Worm (Caenorhabditis elegans) whole organism, young adult: Measurements from ENCODE around the gene R04D3.2.

Source experiments
- B0261.1 ChIP-seq: sonication (generic microtip); optimal IDR thresholded peaks from 2 replicates; lab custom pipeline; 2016; ENCODE audit warnings: mild to moderate bottlenecking, missing genetic modification characterization, moderate library complexity, missing compliant biosample characterization
- F57C9.4 ChIP-seq: sonication (generic microtip); optimal IDR thresholded peaks from 2 replicates; lab custom pipeline; 2017; ENCODE audit warnings: mild to moderate bottlenecking, missing genetic modification characterization, missing compliant biosample characterization
- cebp-2 ChIP-seq: fragments of 200-800 bp; sonication (Bioruptor generic); IDR thresholded peaks from 2 replicates; pipeline ENCODE4 v1.3.6; 2022; ENCODE audit warnings: missing genetic modification characterization, missing compliant biosample characterization
- ceh-79 ChIP-seq: sonication (generic microtip); optimal IDR thresholded peaks from 2 replicates; lab custom pipeline; 2017; ENCODE audit warnings: mild to moderate bottlenecking, missing genetic modification characterization, missing compliant biosample characterization
- chd-7 ChIP-seq: sonication (generic microtip); optimal IDR thresholded peaks from 2 replicates; lab custom pipeline; 2016; ENCODE audit warnings: mild to moderate bottlenecking, missing genetic modification characterization, moderate library complexity, missing compliant biosample characterization
- egl-44 ChIP-seq: fragments of 200-800 bp; sonication (Bioruptor generic); IDR thresholded peaks from 2 replicates; pipeline ENCODE4 v1.3.6; 2022; ENCODE audit warnings: missing genetic modification reagents, missing genetic modification characterization, missing compliant biosample characterization
- egrh-3 ChIP-seq: fragments of 200-800 bp; sonication (Bioruptor generic); IDR thresholded peaks from 2 replicates; pipeline ENCODE4 v1.3.6; 2022; ENCODE audit warnings: missing genetic modification reagents, missing genetic modification characterization, missing compliant biosample characterization
- hmg-1.2 ChIP-seq: fragments of 200-800 bp; sonication (Bioruptor generic); IDR thresholded peaks from 2 replicates; pipeline ENCODE4 v1.3.6; 2022; ENCODE audit warnings: missing genetic modification reagents, missing genetic modification characterization, missing compliant biosample characterization
- hmg-20 ChIP-seq: fragments of 200-800 bp; sonication (Bioruptor generic); IDR thresholded peaks from 2 replicates; pipeline ENCODE4 v1.3.6; 2022; ENCODE audit warnings: missing genetic modification reagents, missing genetic modification characterization, missing compliant biosample characterization
- lsy-27 ChIP-seq: sonication (generic microtip); optimal IDR thresholded peaks from 2 replicates; lab custom pipeline; 2017; ENCODE audit warnings: missing genetic modification characterization, mild to moderate bottlenecking, missing compliant biosample characterization, antibody characterized with exemption, missing genotype, borderline replicate concordance; ENCODE audit not compliant: insufficient read depth
- nhr-179 ChIP-seq: sonication (generic microtip); optimal IDR thresholded peaks from 2 replicates; lab custom pipeline; 2016; ENCODE audit warnings: mild to moderate bottlenecking, missing genetic modification characterization, missing compliant biosample characterization
- snpc-4 ChIP-seq, 5 experiments: fragments of 150-350 bp in 1 of 5; sonication (generic microtip) in 4 of 5; optimal IDR thresholded peaks; 2 replicates each; lab custom pipeline; 2014 to 2018; ENCODE audit warnings: missing genetic modification characterization in 5 of 5, missing biosample characterization in 3 of 5, antibody characterized with exemption in 2 of 5, mild to moderate bottlenecking in 2 of 5, missing compliant biosample characterization in 2 of 5, missing genotype in 2 of 5, moderate library complexity in 2 of 5, missing genetic modification reagents in 1 of 5
- tbx-9 ChIP-seq: sonication (generic microtip); optimal IDR thresholded peaks from 2 replicates; lab custom pipeline; 2016; ENCODE audit warnings: borderline replicate concordance, missing genetic modification characterization, inconsistent platforms, missing compliant biosample characterization

DNA sequence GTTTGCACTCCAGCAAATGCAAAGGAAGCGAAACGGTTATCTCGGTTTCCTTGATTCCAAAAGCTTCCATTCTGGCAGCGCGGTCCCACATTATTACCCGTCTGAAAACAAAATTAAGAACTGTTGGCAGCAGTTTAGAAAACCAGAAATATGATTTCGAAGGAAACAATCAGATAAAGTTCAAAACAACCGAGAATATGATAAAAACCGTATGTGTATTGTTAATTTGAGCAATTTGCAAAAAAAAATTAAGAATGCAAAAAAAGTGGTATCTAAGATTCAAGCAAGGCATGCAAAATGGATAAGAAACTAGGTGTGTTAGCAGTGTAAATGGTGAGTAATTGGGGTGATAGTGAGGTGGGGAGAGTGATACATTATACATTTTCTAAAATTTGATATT lies 2.3 kb upstream of the R04D3.2 start, which contains the start of gene R04D3.4:
- TF ChIP-seq lsy-27 (tag; lab: Kevin White, UChicago) = no peak
- TF ChIP-seq cebp-2 (GFP tag; lab: Robert Waterston, UW) = no peak
- TF ChIP-seq ceh-79 (tag; lab: Kevin White, UChicago) = no peak
- no peak for TF ChIP-seq snpc-4 (GFP tag; optimal IDR thresholded peaks at IDR 0.05; lab: Kevin White, UChicago)
- no peak for TF ChIP-seq snpc-4 (tag; optimal IDR thresholded peaks at IDR 0.05; lab: Kevin White, UChicago)
- no peak for TF ChIP-seq chd-7 (tag; lab: Kevin White, UChicago)
- TF ChIP-seq hmg-1.2 (GFP tag; lab: Robert Waterston, UW) = no peak
- TF ChIP-seq B0261.1 (tag; lab: Kevin White, UChicago) = no peak
- no peak for TF ChIP-seq egl-44
- TF ChIP-seq nhr-179 = no peak
- no peak for TF ChIP-seq hmg-20
- no peak for TF ChIP-seq F57C9.4
- TF ChIP-seq egrh-3 (GFP tag; lab: Robert Waterston, UW) = no peak
- TF ChIP-seq tbx-9 (tag; lab: Kevin White, UChicago) = no peak
